Worm (Caenorhabditis elegans) whole organism, L4 larva: ENCODE results near the gene Y75B8A.18.

Experiments used
- cey-2 ChIP-seq: sonication (generic microtip); optimal IDR thresholded peaks from 3 replicates; lab custom pipeline; 2017; ENCODE audit warnings: missing genetic modification characterization, mild to moderate bottlenecking, missing compliant biosample characterization, antibody characterized with exemption, borderline replicate concordance; ENCODE audit not compliant: insufficient read depth
- daf-16 ChIP-seq, 3 experiments: sonication (generic microtip); optimal IDR thresholded peaks; 2 replicates each; lab custom pipeline; 2016 to 2017; ENCODE audit warnings: missing genetic modification characterization in 3 of 3, missing genetic modification reagents in 3 of 3, mild to moderate bottlenecking in 2 of 3, missing compliant biosample characterization in 2 of 3, missing biosample characterization in 1 of 3, moderate library complexity in 1 of 3
- egl-43 ChIP-seq: fragments of 200-800 bp; sonication (Bioruptor generic); IDR thresholded peaks from 2 replicates; pipeline ENCODE4 v1.3.6; 2022; ENCODE audit warnings: missing genetic modification reagents, missing genetic modification characterization, missing compliant biosample characterization
- lir-3 ChIP-seq: sonication (generic microtip); optimal IDR thresholded peaks from 2 replicates; lab custom pipeline; 2016; ENCODE audit warnings: mild to moderate bottlenecking, missing genetic modification characterization, missing compliant biosample characterization

DNA sequence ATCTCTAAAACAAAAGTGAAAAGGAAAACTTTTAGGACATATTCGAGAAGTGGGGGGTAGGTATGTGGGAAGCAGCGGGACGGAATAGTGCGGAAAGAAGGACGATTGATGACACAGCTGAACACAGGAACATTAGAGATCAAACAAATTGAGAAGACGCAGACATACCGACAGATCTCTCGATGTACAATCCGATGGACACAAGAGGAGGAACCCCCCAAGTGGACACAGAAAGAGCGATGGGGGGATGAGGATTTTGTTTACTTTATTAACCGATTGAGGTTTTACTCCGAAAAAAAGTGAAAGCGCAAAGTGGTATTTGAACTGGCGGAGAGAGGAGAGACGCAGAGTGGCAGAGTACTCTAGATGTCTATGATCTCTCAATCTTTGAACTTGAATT, 47.9 kb downstream of the Y75B8A.18 start:
- TF ChIP-seq daf-16 (GFP tag; optimal IDR thresholded peaks at IDR 0.05; lab: Kevin White, UChicago) = no peak
- TF ChIP-seq daf-16 (tag; optimal IDR thresholded peaks at IDR 0.05; lab: Kevin White, UChicago) = no peak
- TF ChIP-seq cey-2 = no peak
- no peak for TF ChIP-seq lir-3 (tag; lab: Kevin White, UChicago)
- TF ChIP-seq egl-43 (GFP tag; lab: Robert Waterston, UW) = no peak
